Comparison of ENCODE assay signal across 4 fruit fly cellular contexts in the genomic region with DNA sequence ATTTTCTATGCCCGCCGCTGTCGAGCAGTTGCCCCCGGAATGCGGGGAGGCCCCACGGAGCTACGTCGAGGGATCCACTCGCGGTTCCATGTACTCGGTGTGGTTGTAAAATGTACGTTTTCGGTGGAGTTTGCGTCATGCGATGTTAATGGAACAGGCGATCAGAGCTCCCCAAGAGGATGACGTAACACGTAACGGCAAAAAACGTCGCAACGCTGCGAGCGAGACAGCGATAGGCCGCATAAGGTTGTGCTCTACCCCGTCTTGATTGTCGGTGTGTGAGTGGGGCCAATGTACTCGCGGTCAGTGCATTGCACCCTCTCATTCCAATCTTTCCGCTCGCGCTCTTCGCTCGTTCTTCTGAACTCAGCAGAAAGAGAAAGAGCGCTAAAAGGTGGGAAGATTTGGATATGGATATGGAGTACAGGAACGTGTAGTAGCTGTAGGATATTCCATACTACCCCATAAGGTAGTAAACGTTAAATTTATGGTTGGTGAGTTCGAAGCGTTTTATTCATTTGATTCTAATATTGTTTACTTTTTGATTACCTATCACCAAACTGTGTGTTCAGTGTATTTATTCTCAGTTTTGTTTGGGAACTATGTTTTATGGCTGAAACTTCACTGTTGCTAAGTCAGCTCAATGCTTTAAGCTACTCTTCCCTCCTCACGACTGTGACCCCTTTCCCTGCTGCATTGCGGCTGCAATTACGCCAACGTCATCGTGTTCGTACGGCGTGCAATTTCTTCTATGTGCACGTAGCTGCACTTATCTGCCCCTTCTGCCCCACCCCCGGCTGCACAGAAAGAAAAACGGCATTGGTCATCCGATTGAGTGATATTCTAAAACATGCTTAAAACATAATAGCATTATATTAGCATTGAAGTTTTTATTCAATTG.
A peak's percentile ranks its signal among the peaks of the same experiment; 100 is the strongest.
TF ChIP-seq lines count a peak whose summit lies in the region.

No protein-coding gene starts in this region.

TF ChIP-seq in whole organism, adult, 20 proteins besides CTCF, POLR2A, EP300 and RAD21 (continued from another document):
- no peak for TF ChIP-seq CG1620 (GFP tag; optimal IDR thresholded peaks at IDR 0.05; lab: Kevin White, UChicago)
- TF ChIP-seq CG14711 (tag; optimal IDR thresholded peaks at IDR 0.05; lab: Kevin White, UChicago), result peak; percentile 23
- TF ChIP-seq CG7101 (tag; optimal IDR thresholded peaks at IDR 0.05; lab: Kevin White, UChicago), result no peak
- TF ChIP-seq CG5204 (GFP tag; optimal IDR thresholded peaks at IDR 0.05; lab: Kevin White, UChicago), result no peak
- no peak for TF ChIP-seq CG7045 (GFP tag; optimal IDR thresholded peaks at IDR 0.05; lab: Kevin White, UChicago)
TF ChIP-seq in whole organism, adult: peak in this region for 12.

TF ChIP-seq in whole organism, embryonic, 481 proteins besides CTCF, POLR2A, EP300 and RAD21 (continued from another document and continues in another):
- TF ChIP-seq CG12071 (GFP tag; optimal IDR thresholded peaks at IDR 0.05; lab: Kevin White, UChicago) (peak; percentile 11), kah (GFP tag; optimal IDR thresholded peaks at IDR 0.05; lab: Kevin White, UChicago) (peak; percentile 12), CG2199 (GFP tag; IDR thresholded peaks at IDR 0.05; lab: Robert Waterston, UW) (no peak), B-H2 (GFP tag; optimal IDR thresholded peaks at IDR 0.05; lab: Kevin White, UChicago) (no peak), grn (GFP tag; optimal IDR thresholded peaks at IDR 0.05; lab: Kevin White, UChicago) (peak; percentile 22), CG1647 (GFP tag; optimal IDR thresholded peaks at IDR 0.05; lab: Kevin White, UChicago) (no peak), ab (GFP tag; optimal IDR thresholded peaks at IDR 0.05; lab: Kevin White, UChicago) (peak; percentile 40), crc (GFP tag; optimal IDR thresholded peaks at IDR 0.05; lab: Kevin White, UChicago) (no peak), CG3163 (GFP tag; optimal IDR thresholded peaks at IDR 0.05; lab: Kevin White, UChicago) (peak; percentile 48), CG5180 (GFP tag; optimal IDR thresholded peaks at IDR 0.05; lab: Kevin White, UChicago) (peak; percentile 60), CG8478 (optimal IDR thresholded peaks at IDR 0.05; lab: Kevin White, UChicago) (peak; percentile 63), CG17829 (tag; optimal IDR thresholded peaks at IDR 0.05; lab: Kevin White, UChicago) (peak; percentile 59), CG13296 (GFP tag; optimal IDR thresholded peaks at IDR 0.05; lab: Kevin White, UChicago) (no peak), usp (GFP tag; optimal IDR thresholded peaks at IDR 0.05; lab: Kevin White, UChicago) (peak; percentile 31), sug (tag; optimal IDR thresholded peaks at IDR 0.05; lab: Kevin White, UChicago) (peak; percentile 61), Pdp1 (GFP tag; optimal IDR thresholded peaks at IDR 0.05; lab: Kevin White, UChicago) (peak in 1 of 2 experiments; percentile 100), CG9437 (GFP tag; optimal IDR thresholded peaks at IDR 0.05; lab: Kevin White, UChicago) (peak; percentile 98), CG10431 (GFP tag; optimal IDR thresholded peaks at IDR 0.05; lab: Kevin White, UChicago) (peak; percentile 85), bsh (GFP tag; optimal IDR thresholded peaks at IDR 0.05; lab: Kevin White, UChicago) (peak in 1 of 2 experiments; percentile 7), yki (optimal IDR thresholded peaks at IDR 0.05; lab: Kevin White, UChicago) (peak; percentile 50), seq (GFP tag; IDR thresholded peaks at IDR 0.05; lab: Robert Waterston, UW) (no peak), tx (GFP tag; optimal IDR thresholded peaks at IDR 0.05; lab: Kevin White, UChicago) (no peak), Eip74EF (GFP tag; optimal IDR thresholded peaks at IDR 0.05; lab: Kevin White, UChicago) (peak in 1 of 2 experiments; percentile 10), sqz (GFP tag; optimal IDR thresholded peaks at IDR 0.05; lab: Kevin White, UChicago) (peak; percentile 78), CG32772 (GFP tag; IDR thresholded peaks at IDR 0.05; lab: Robert Waterston, UW) (no peak), dpn (GFP tag; optimal IDR thresholded peaks at IDR 0.05; lab: Kevin White, UChicago) (no peak), vnd (GFP tag; IDR thresholded peaks at IDR 0.05; lab: Robert Waterston, UW; ENCODE audit: partially characterized antibody) (no peak), nerfin-1 (tag; optimal IDR thresholded peaks at IDR 0.05; lab: Kevin White, UChicago) (peak; percentile 4), D19A (tag; optimal IDR thresholded peaks at IDR 0.05; lab: Kevin White, UChicago) (no peak), CG12155 (GFP tag; optimal IDR thresholded peaks at IDR 0.05; lab: Kevin White, UChicago) (peak; percentile 10), Ets65A (GFP tag; lab: Kevin White, UChicago) (peak; percentile 67), CG30020 (tag; optimal IDR thresholded peaks at IDR 0.05; lab: Kevin White, UChicago) (no peak), psq (GFP tag; optimal IDR thresholded peaks at IDR 0.05; lab: Kevin White, UChicago) (peak; percentile 14), Lhr (GFP tag; optimal IDR thresholded peaks at IDR 0.05; lab: Kevin White, UChicago) (peak; percentile 41), cwo (GFP tag; optimal IDR thresholded peaks at IDR 0.05; lab: Kevin White, UChicago) (peak; percentile 45), Hmr (GFP tag; optimal IDR thresholded peaks at IDR 0.05; lab: Kevin White, UChicago) (peak; percentile 7), lov (optimal IDR thresholded peaks at IDR 0.05; lab: Kevin White, UChicago) (no peak), lov (GFP tag; IDR thresholded peaks at IDR 0.05; lab: Robert Waterston, UW) (no peak), Hr78 (GFP tag; optimal IDR thresholded peaks at IDR 0.05; lab: Kevin White, UChicago) (peak in 1 of 2 experiments; percentile 53)

TF ChIP-seq in whole organism, prepupa, 60 proteins besides CTCF, POLR2A, EP300 and RAD21 (continued from another document):
- no peak for TF ChIP-seq spab (GFP tag; optimal IDR thresholded peaks at IDR 0.05; lab: Kevin White, UChicago)
- no peak for TF ChIP-seq cyc (GFP tag; optimal IDR thresholded peaks at IDR 0.05; lab: Kevin White, UChicago)
- TF ChIP-seq Sox102F (GFP tag; optimal IDR thresholded peaks at IDR 0.05; lab: Kevin White, UChicago), result peak; percentile 9
- TF ChIP-seq Eip93F (GFP tag; optimal IDR thresholded peaks at IDR 0.05; lab: Kevin White, UChicago), result no peak
- no peak for TF ChIP-seq CG6276 (GFP tag; optimal IDR thresholded peaks at IDR 0.05; lab: Kevin White, UChicago)
- no peak for TF ChIP-seq achi (GFP tag; optimal IDR thresholded peaks at IDR 0.05; lab: Kevin White, UChicago)
- TF ChIP-seq dsx (GFP tag; optimal IDR thresholded peaks at IDR 0.05; lab: Kevin White, UChicago; ENCODE audit: poor library complexity, severe bottlenecking), result peak; percentile 22
- TF ChIP-seq topi (GFP tag; optimal IDR thresholded peaks at IDR 0.05; lab: Kevin White, UChicago), result no peak
- TF ChIP-seq CG34406 (GFP tag; optimal IDR thresholded peaks at IDR 0.05; lab: Kevin White, UChicago), result no peak
- TF ChIP-seq pdm3 (GFP tag; optimal IDR thresholded peaks at IDR 0.05; lab: Kevin White, UChicago), result no peak
- TF ChIP-seq Lpt (GFP tag; optimal IDR thresholded peaks at IDR 0.05; lab: Kevin White, UChicago), result peak; percentile 86
- TF ChIP-seq ss (GFP tag; optimal IDR thresholded peaks at IDR 0.05; lab: Kevin White, UChicago), result peak in 1 of 2 experiments; percentile 31
- TF ChIP-seq CG1621 (tag; optimal IDR thresholded peaks at IDR 0.05; lab: Kevin White, UChicago), result peak; percentile 59
- TF ChIP-seq Ets96B (tag; optimal IDR thresholded peaks at IDR 0.05; lab: Kevin White, UChicago), result peak; percentile 5
- no peak for TF ChIP-seq CG11902 (GFP tag; optimal IDR thresholded peaks at IDR 0.05; lab: Kevin White, UChicago)
- no peak for TF ChIP-seq fd59A (GFP tag; optimal IDR thresholded peaks at IDR 0.05; lab: Kevin White, UChicago)
- TF ChIP-seq Eip75B (GFP tag; optimal IDR thresholded peaks at IDR 0.05; lab: Kevin White, UChicago), result peak; percentile 51
- TF ChIP-seq Smox (GFP tag; optimal IDR thresholded peaks at IDR 0.05; lab: Kevin White, UChicago), result no peak
- peak; percentile 93 for TF ChIP-seq svp (GFP tag; lab: Kevin White, UChicago)
- peak; percentile 33 for TF ChIP-seq CG16779 (tag; optimal IDR thresholded peaks at IDR 0.05; lab: Kevin White, UChicago)

TF ChIP-seq in whole organism, wandering third instar larva, 38 proteins besides CTCF, POLR2A, EP300 and RAD21 (continued from another document):
- TF ChIP-seq Sp1 (GFP tag; optimal IDR thresholded peaks at IDR 0.05; lab: Kevin White, UChicago), result no peak
- TF ChIP-seq Hr78 (GFP tag; optimal IDR thresholded peaks at IDR 0.05; lab: Kevin White, UChicago), result no peak
- TF ChIP-seq tai (GFP tag; optimal IDR thresholded peaks at IDR 0.05; lab: Kevin White, UChicago), result peak; percentile 97
- peak; percentile 91 for TF ChIP-seq psq (GFP tag; optimal IDR thresholded peaks at IDR 0.05; lab: Kevin White, UChicago)
- no peak for TF ChIP-seq GATAd (GFP tag; optimal IDR thresholded peaks at IDR 0.05; lab: Kevin White, UChicago)
- TF ChIP-seq woc (GFP tag; optimal IDR thresholded peaks at IDR 0.05; lab: Kevin White, UChicago), result peak; percentile 52
- TF ChIP-seq usp (GFP tag; optimal IDR thresholded peaks at IDR 0.05; lab: Kevin White, UChicago), result no peak
- peak; percentile 94 for TF ChIP-seq CrebA (GFP tag; optimal IDR thresholded peaks at IDR 0.05; lab: Kevin White, UChicago; ENCODE audit: borderline replicate concordance)
- TF ChIP-seq fru (GFP tag; optimal IDR thresholded peaks at IDR 0.05; lab: Kevin White, UChicago), result peak; percentile 59
- TF ChIP-seq Hr83 (GFP tag; optimal IDR thresholded peaks at IDR 0.05; lab: Kevin White, UChicago; ENCODE audit: poor library complexity, severe bottlenecking), result peak; percentile 93
- no peak for TF ChIP-seq sv (GFP tag; optimal IDR thresholded peaks at IDR 0.05; lab: Kevin White, UChicago)
- peak; percentile 90 to 96 for TF ChIP-seq dl (GFP tag; optimal IDR thresholded peaks at IDR 0.05; lab: Kevin White, UChicago; ENCODE audit: insufficient read depth in 1 of 2, partially characterized antibody in 2 of 2)
- peak; percentile 75 for TF ChIP-seq Hnf4 (GFP tag; optimal IDR thresholded peaks at IDR 0.05; lab: Kevin White, UChicago)
- TF ChIP-seq ey (GFP tag; optimal IDR thresholded peaks at IDR 0.05; lab: Kevin White, UChicago), result no peak
- TF ChIP-seq rgr (GFP tag; optimal IDR thresholded peaks at IDR 0.05; lab: Kevin White, UChicago), result peak; percentile 36
- no peak for TF ChIP-seq Myc (optimal IDR thresholded peaks at IDR 0.05; lab: Kevin White, UChicago)
- peak; percentile 97 for TF ChIP-seq Vsx2 (GFP tag; optimal IDR thresholded peaks at IDR 0.05; lab: Kevin White, UChicago; ENCODE audit: partially characterized antibody)
- peak; percentile 63 for TF ChIP-seq sage (GFP tag; optimal IDR thresholded peaks at IDR 0.05; lab: Kevin White, UChicago)
